Worm (Caenorhabditis elegans) whole organism, midembryonic: ENCODE results near the gene F54A3.6.

Experiments used
- T22C8.4 ChIP-seq: fragments of 200-800 bp; sonication (Bioruptor generic); IDR thresholded peaks from 2 replicates; pipeline ENCODE4 v1.3.6; 2022; ENCODE audit warnings: missing genetic modification characterization, missing compliant biosample characterization
- cog-1 ChIP-seq: sonication (generic microtip); optimal IDR thresholded peaks from 2 replicates; lab custom pipeline; 2016; ENCODE audit warnings: missing genetic modification characterization, missing compliant biosample characterization
- flt-1 ChIP-seq: fragments of 200-800 bp; sonication (Bioruptor generic); IDR thresholded peaks from 2 replicates; pipeline ENCODE4 v1.3.6; 2022; ENCODE audit warnings: missing genetic modification characterization, missing compliant biosample characterization
- klf-2 ChIP-seq: fragments of 200-800 bp; sonication (Bioruptor generic); conservative IDR thresholded peaks from 2 replicates; pipeline ENCODE4 v1.3.6; 2022; ENCODE audit warnings: missing genetic modification reagents, missing genetic modification characterization, missing compliant biosample characterization
- med-1 ChIP-seq: sonication (generic microtip); optimal IDR thresholded peaks from 2 replicates; lab custom pipeline; 2017; ENCODE audit warnings: missing genetic modification characterization, mild to moderate bottlenecking, missing compliant biosample characterization, antibody characterized with exemption, missing genetic modification reagents; ENCODE audit not compliant: insufficient read depth
- ref-1 ChIP-seq: fragments of 200-800 bp; sonication (Bioruptor generic); conservative IDR thresholded peaks from 2 replicates; pipeline ENCODE4 v1.3.6; 2022; ENCODE audit warnings: missing genetic modification reagents, missing genetic modification characterization, missing compliant biosample characterization
- tab-1 ChIP-seq: fragments of 200-800 bp; sonication (Bioruptor generic); IDR thresholded peaks from 2 replicates; pipeline ENCODE4 v1.3.6; 2022; ENCODE audit warnings: missing genetic modification characterization, missing compliant biosample characterization
- ztf-23 ChIP-seq: fragments of 200-800 bp; sonication (Bioruptor generic); IDR thresholded peaks from 2 replicates; pipeline ENCODE4 v1.3.6; 2022; ENCODE audit warnings: missing genetic modification reagents, missing genetic modification characterization, missing compliant biosample characterization
- ztf-29 ChIP-seq: fragments of 200-800 bp; sonication (Bioruptor generic); IDR thresholded peaks from 2 replicates; pipeline ENCODE4 v1.3.6; 2022; ENCODE audit warnings: missing genetic modification reagents, missing genetic modification characterization, missing compliant biosample characterization

Gene F54A3.6

DNA sequence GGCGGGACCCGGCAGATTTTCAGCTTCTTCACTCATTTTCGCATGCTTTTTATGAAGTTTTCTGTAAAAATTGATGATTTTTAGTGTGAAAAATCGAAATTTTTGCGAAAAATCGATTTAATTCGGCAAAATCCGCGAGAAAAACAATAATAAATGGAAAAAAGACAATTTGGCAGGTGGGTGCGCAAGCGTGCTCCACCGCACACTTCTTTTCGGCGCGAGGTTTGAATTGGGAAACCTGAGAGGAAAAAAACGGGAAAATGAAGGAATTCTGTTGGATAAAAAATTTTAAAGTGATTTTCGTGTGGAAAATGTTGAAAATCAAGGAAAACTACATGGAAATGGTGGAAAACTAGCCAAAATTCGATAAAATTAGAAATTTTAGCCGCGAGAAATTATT is 28.2 kb downstream of the F54A3.6 start, which contains the start of gene Y59C2A.2:
TSS of gene Y59C2A.2 (minus strand) at position 61 of the 400 bp plus-strand sequence.
- TF ChIP-seq klf-2 (no peak), med-1 (GFP tag; lab: Kevin White, UChicago) (no peak), ztf-23 (no peak), T22C8.4 (GFP tag; lab: Robert Waterston, UW) (no peak), tab-1 (GFP tag; lab: Robert Waterston, UW) (no peak), ref-1 (GFP tag; lab: Robert Waterston, UW) (no peak)

ce11 chrII:2202147-2202546 is 30.1 kb downstream of the F54A3.6 start:
- TF ChIP-seq ztf-29 (GFP tag; lab: Robert Waterston, UW) (no peak), T22C8.4 (GFP tag; lab: Robert Waterston, UW) (no peak), flt-1 (GFP tag; lab: Robert Waterston, UW) (no peak), med-1 (GFP tag; lab: Kevin White, UChicago) (no peak), ztf-23 (no peak), tab-1 (GFP tag; lab: Robert Waterston, UW) (no peak), klf-2 (no peak), ref-1 (GFP tag; lab: Robert Waterston, UW) (no peak), cog-1 (tag; lab: Kevin White, UChicago) (no peak)

DNA sequence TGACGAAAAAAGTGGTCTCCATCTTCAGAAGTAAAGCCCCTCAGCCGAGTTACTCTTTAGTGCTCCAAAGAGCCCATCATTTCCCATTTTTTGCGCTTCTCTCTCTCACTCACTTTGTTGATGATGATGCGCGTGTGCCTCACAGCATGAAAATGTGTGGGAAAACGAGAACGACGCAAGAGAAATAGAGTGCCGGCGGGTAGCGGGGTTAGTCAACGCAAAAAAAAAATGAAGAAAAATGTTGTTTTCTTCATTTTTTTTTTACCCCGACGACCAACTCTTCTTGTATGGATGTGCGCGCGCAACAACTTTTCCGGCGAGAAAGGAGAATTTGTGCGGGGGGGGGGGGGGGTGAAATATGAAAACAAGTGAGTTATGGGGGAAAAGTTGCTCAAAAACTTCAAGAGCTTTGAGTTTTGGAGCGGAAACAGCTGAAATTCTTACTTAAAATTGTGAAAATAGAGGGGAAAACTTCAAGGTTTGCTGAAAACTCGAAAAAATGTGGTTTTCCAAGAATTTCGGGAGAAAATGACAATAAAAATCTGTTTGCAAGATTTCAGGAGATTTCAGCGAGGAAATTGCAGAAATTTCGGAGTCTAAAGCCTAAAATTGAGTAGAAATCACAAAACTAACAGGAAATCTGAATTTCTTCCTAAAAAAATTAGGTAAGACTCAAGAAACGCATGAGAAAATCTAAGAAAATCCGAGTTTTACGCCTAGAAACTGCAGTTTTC is 34.5 kb downstream of the F54A3.6 start, which contains the start of gene C33C12.1:
TSS of gene C33C12.1 (plus strand) at position 684 of the 734 bp plus-strand sequence.
- no peak for TF ChIP-seq klf-2
- no peak for TF ChIP-seq ref-1 (GFP tag; lab: Robert Waterston, UW)
- TF ChIP-seq flt-1 (GFP tag; lab: Robert Waterston, UW) = no peak
- no peak for TF ChIP-seq T22C8.4 (GFP tag; lab: Robert Waterston, UW)
- TF ChIP-seq cog-1 (tag; lab: Kevin White, UChicago) = no peak
- TF ChIP-seq ztf-29 (GFP tag; lab: Robert Waterston, UW) = no peak
- TF ChIP-seq med-1 (GFP tag; lab: Kevin White, UChicago) = no peak
- TF ChIP-seq tab-1 (GFP tag; lab: Robert Waterston, UW) = no peak
- no peak for TF ChIP-seq ztf-23

DNA sequence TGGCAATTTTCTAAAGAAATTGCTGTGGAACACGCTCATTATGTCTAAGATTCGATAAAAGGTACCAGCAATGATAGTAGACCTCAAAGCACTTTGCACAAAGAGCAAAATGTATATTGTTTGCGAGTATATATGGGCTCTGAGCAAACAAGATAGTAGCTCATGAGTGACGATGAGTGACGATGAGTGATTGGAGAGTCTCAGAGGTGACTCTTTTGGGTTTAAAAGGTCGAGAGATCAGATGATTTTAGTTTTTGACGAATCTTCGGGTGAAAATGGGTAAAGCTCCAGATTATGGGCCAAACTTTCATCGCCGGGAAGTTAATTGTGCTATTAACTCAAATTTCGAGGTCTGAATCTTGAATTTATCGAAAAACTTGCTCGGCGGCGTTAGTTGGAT is 35.5 kb downstream of the F54A3.6 start:
- TF ChIP-seq med-1 (GFP tag; lab: Kevin White, UChicago) (no peak), ref-1 (GFP tag; lab: Robert Waterston, UW) (no peak), ztf-23 (no peak), ztf-29 (GFP tag; lab: Robert Waterston, UW) (no peak), T22C8.4 (GFP tag; lab: Robert Waterston, UW) (no peak), klf-2 (no peak), tab-1 (GFP tag; lab: Robert Waterston, UW) (no peak), cog-1 (tag; lab: Kevin White, UChicago) (no peak), flt-1 (GFP tag; lab: Robert Waterston, UW) (no peak)

ce11 chrII:2195541-2195940 is 36.7 kb downstream of the F54A3.6 start:
- TF ChIP-seq cog-1 (tag; lab: Kevin White, UChicago) (peak; percentile 33), T22C8.4 (GFP tag; lab: Robert Waterston, UW) (no peak), med-1 (GFP tag; lab: Kevin White, UChicago) (no peak)

DNA sequence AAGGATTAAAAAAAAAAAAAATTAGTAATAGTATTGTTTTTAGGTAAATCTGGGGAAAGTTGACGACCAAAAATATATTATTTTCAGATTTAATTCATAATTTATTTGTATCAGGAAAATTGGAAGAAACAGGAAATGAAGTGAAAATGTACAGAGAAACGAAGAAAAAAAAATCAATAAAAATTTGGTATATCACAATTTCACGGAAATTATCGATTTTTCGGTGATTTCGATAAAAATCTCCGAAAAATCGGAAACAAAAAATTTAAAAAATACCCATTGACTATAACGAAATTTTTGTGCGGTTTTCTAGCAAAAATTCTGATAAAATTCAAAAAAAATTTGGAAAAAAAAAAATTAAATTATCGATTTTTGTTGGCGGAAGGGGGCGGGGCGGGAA is 40.0 kb downstream of the F54A3.6 start:
- TF ChIP-seq flt-1 (GFP tag; lab: Robert Waterston, UW) (no peak), ztf-29 (GFP tag; lab: Robert Waterston, UW) (no peak), ref-1 (GFP tag; lab: Robert Waterston, UW) (no peak), tab-1 (GFP tag; lab: Robert Waterston, UW) (no peak), med-1 (GFP tag; lab: Kevin White, UChicago) (no peak), T22C8.4 (GFP tag; lab: Robert Waterston, UW) (no peak), ztf-23 (no peak), cog-1 (tag; lab: Kevin White, UChicago) (no peak), klf-2 (no peak)

- TF ChIP-seq ztf-29 (GFP tag; lab: Robert Waterston, UW) = no peak
- no peak for TF ChIP-seq ztf-23
- no peak for TF ChIP-seq ref-1 (GFP tag; lab: Robert Waterston, UW)
- no peak for TF ChIP-seq T22C8.4 (GFP tag; lab: Robert Waterston, UW)
- TF ChIP-seq flt-1 (GFP tag; lab: Robert Waterston, UW) = no peak
- TF ChIP-seq klf-2 = no peak
- no peak for TF ChIP-seq med-1 (GFP tag; lab: Kevin White, UChicago)
- TF ChIP-seq cog-1 (tag; lab: Kevin White, UChicago) = no peak
- TF ChIP-seq tab-1 (GFP tag; lab: Robert Waterston, UW) = no peak
Observed at ce11 chrII:2191383-2191782, 40.9 kb downstream of the F54A3.6 start.

- TF ChIP-seq ref-1 (GFP tag; lab: Robert Waterston, UW) = no peak
- no peak for TF ChIP-seq flt-1 (GFP tag; lab: Robert Waterston, UW)
- no peak for TF ChIP-seq med-1 (GFP tag; lab: Kevin White, UChicago)
- TF ChIP-seq ztf-29 (GFP tag; lab: Robert Waterston, UW) = no peak
- TF ChIP-seq ztf-23 = no peak
- TF ChIP-seq T22C8.4 (GFP tag; lab: Robert Waterston, UW) = no peak
- TF ChIP-seq tab-1 (GFP tag; lab: Robert Waterston, UW) = no peak
- TF ChIP-seq cog-1 (tag; lab: Kevin White, UChicago) = no peak
- TF ChIP-seq klf-2 = no peak
Observed at ce11 chrII:2190522-2190921, 41.7 kb downstream of the F54A3.6 start.

DNA sequence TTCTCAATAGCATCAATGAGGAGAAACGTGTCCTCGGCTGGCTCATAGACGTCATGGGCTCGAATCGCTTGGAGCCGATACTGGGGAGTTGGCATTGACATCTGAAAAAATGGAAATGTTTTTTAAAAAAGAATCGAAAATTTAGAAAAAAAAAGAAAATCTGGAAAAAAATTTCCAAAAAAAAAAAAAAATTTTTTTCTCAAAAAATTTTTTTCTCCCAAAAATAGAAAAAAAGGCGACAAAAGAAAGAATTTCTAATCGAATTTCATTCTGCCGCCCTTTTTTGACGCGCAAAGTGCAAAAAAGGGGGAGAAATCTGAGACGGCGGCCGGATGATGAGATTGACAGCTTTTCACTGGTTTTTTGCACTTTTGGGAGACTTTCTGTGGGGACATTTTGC is 42.9 kb downstream of the F54A3.6 start, which contains the start of gene mtq-2:
TSS of gene mtq-2 (minus strand) at position 101 of the 400 bp plus-strand sequence.
- no peak for TF ChIP-seq ztf-29 (GFP tag; lab: Robert Waterston, UW)
- TF ChIP-seq ref-1 (GFP tag; lab: Robert Waterston, UW) = no peak
- TF ChIP-seq T22C8.4 (GFP tag; lab: Robert Waterston, UW) = no peak
- TF ChIP-seq ztf-23 = no peak
- TF ChIP-seq flt-1 (GFP tag; lab: Robert Waterston, UW) = no peak
